Worm (Caenorhabditis elegans): ENCODE data around the gene F35C11.6.

Gene F35C11.6

DNA sequence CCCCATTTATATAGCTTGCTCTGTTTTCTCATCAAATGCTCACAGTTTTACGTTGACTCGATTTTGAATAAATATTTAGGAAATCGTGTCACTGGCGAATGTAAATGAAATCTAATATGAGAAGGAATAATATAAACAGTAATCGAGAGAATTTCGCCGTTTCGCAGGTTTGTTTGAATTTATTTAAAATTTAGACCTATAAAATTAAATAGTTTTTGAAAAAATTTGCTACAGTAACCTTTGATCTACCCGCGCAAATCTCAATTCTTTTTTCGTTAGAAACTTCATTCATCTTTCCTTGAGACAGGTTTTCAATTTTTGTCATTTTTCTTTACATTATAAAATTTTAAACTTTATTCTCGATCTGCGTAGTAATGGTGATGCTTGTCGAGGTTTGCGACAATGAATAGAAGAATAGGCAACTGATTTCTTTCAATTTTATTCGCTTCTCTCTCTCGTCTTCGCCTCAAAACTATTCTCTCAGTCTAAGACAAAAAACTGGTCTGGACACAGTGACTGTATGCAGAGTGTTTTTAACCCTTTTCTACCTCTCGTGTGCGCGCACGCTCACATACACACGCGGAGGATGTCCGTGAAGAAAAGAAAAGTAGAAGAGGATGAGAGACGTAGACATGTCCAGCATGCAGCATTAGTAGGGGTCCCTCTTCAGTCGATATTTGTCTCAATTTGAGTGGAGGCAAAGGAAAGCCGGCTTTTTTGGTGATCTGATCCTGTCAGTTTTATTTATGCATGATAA, 36.5 kb downstream of the F35C11.6 start, which contains the start of gene dab-1:
TSS of gene dab-1 (plus strand) at position 78 of the 757 bp plus-strand sequence.
- TF ChIP-seq sea-2 (GFP tag; IDR thresholded peaks at IDR 0.05) = no peak
- TF ChIP-seq gei-17 (GFP tag; optimal IDR thresholded peaks at IDR 0.05) = no peak
- peak; percentile 55 for TF ChIP-seq F33H1.4 (GFP tag; IDR thresholded peaks at IDR 0.05)
- TF ChIP-seq Y95B8A.8 (GFP tag; IDR thresholded peaks at IDR 0.05) = 0 out of 2 replicates have a peak, but pooled peaks have one; percentile 4
- TF ChIP-seq madf-3 (GFP tag; IDR thresholded peaks at IDR 0.05) = no peak
- TF ChIP-seq ceh-27 (GFP tag; optimal IDR thresholded peaks at IDR 0.05) = peak; percentile 2
- TF ChIP-seq lin-26 (GFP tag; IDR thresholded peaks at IDR 0.05) = no peak
- TF ChIP-seq cebp-1 (GFP tag; IDR thresholded peaks at IDR 0.05) = no peak
- peak; percentile 4 for TF ChIP-seq cebp-1 (tag; optimal IDR thresholded peaks at IDR 0.05)
- peak; percentile 42 for TF ChIP-seq hrde-1 (tag; optimal IDR thresholded peaks at IDR 0.05; ENCODE audit: borderline replicate concordance)
- peak; percentile 54 for TF ChIP-seq dpl-1 (GFP tag; optimal IDR thresholded peaks at IDR 0.05)
- 0 out of 2 replicates have a peak, but pooled peaks have one; percentile 14 for TF ChIP-seq ceh-91 (GFP tag; IDR thresholded peaks at IDR 0.05)
- TF ChIP-seq F55B11.4 (tag; optimal IDR thresholded peaks at IDR 0.05; ENCODE audit: borderline replicate concordance, insufficient read depth) = no peak
- TF ChIP-seq madf-8 (GFP tag; conservative IDR thresholded peaks at IDR 0.05) = peak; percentile 83
- TF ChIP-seq lin-54 (GFP tag; optimal IDR thresholded peaks at IDR 0.05) = peak; percentile 43
- TF ChIP-seq xnd-1 (tag; optimal IDR thresholded peaks at IDR 0.05) = peak; percentile 79
- peak; percentile 7; the same call in 1 of the 2 replicates for TF ChIP-seq hmg-1.2 (GFP tag; IDR thresholded peaks at IDR 0.05)
- no peak for TF ChIP-seq sptf-2 (GFP tag; optimal IDR thresholded peaks at IDR 0.05)
- peak; percentile 88 for TF ChIP-seq efl-1 (GFP tag; optimal IDR thresholded peaks at IDR 0.05)
- TF ChIP-seq F23B12.7 (tag; optimal IDR thresholded peaks at IDR 0.05; ENCODE audit: insufficient read depth) = peak; percentile 5
- TF ChIP-seq lsl-1 (GFP tag; optimal IDR thresholded peaks at IDR 0.05) = peak; percentile 72
- peak; percentile 94 for TF ChIP-seq madf-6 (GFP tag; IDR thresholded peaks at IDR 0.05)

- TF ChIP-seq F52B5.7 (tag; optimal IDR thresholded peaks at IDR 0.05) (no peak), athp-1 (tag; optimal IDR thresholded peaks at IDR 0.05) (no peak)
Observed at ce11 chrII:8220267-8220666, 38.7 kb downstream of the F35C11.6 start.

DNA sequence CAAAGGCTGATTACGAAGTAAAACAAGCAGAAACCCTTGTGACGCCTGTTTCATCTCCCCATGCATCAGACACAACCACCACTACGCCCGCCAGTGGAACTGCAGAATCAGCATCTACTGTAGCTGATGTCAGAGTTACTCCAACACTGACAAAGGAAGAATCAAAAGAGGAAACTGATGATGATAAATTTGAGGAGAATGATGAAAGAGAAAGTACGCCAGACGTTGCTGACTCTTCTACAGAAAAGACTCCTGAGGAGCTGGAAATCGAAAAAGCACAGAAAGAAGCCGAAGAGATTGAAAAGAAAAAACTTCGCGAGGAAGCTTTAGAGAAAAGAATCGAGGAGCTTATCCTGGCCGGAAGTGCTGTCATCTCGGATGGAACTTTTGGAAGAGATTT, 40.7 kb downstream of the F35C11.6 start:
- TF ChIP-seq F52B5.7 (tag; optimal IDR thresholded peaks at IDR 0.05) (no peak), aptf-3 (GFP tag; IDR thresholded peaks at IDR 0.05) (no peak), mcd-1 (GFP tag; IDR thresholded peaks at IDR 0.05) (no peak), rec-8 (tag; optimal IDR thresholded peaks at IDR 0.05) (no peak), ekl-4 (GFP tag; IDR thresholded peaks at IDR 0.05) (no peak), efl-1 (GFP tag; optimal IDR thresholded peaks at IDR 0.05) (no peak), B0336.3 (GFP tag; IDR thresholded peaks at IDR 0.05) (no peak), tbx-9 (tag; optimal IDR thresholded peaks at IDR 0.05; ENCODE audit: borderline replicate concordance) (no peak), lin-54 (GFP tag; optimal IDR thresholded peaks at IDR 0.05) (no peak), athp-1 (tag; optimal IDR thresholded peaks at IDR 0.05) (no peak), bed-1 (GFP tag; IDR thresholded peaks at IDR 0.05) (no peak), let-526 (GFP tag; IDR thresholded peaks at IDR 0.05) (no peak), snpc-4 (GFP tag; optimal IDR thresholded peaks at IDR 0.05) (no peak), snpc-4 (tag; optimal IDR thresholded peaks at IDR 0.05) (no peak), C06A6.2 (GFP tag; conservative IDR thresholded peaks at IDR 0.05) (no peak), pha-4 (tag; optimal IDR thresholded peaks at IDR 0.05) (no peak), F39B2.1 (GFP tag; IDR thresholded peaks at IDR 0.05) (no peak), ztf-22 (GFP tag; optimal IDR thresholded peaks at IDR 0.05) (no peak), somi-1 (GFP tag; optimal IDR thresholded peaks at IDR 0.05) (no peak), dpff-1 (tag; optimal IDR thresholded peaks at IDR 0.05) (no peak)

All from whole organism, young adult.